Worm (Caenorhabditis elegans): ENCODE data around the gene D2023.3.

D2023.3 gene

DNA sequence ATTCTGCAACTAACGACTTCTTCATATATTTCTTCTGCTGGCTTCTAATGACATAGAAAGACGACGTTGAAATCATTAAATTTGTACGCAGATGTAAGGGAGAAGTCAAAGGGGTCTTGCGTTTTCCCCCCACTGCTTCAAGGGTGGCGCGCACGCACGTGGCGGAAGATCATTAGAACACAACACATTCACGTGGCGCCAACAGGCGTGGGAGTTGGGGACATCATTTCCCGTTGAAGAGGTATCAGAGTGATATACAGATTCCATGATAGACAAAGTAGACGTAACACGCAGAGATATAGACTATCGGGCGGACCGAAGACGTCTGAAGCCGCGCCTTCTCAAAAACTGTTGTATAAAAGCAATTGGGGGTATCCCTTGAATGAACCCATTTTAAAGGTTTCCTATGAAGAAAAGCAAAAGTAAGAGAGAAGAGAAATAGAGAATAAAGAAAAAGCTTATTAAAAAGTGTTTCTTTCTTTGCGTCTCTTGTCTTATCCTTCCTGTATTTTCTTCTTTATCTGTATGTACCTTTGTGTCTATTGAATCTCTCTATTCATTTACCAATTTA, 12.5 kb downstream of the D2023.3 start:
- TF ChIP-seq T26A8.4 (GFP tag; IDR thresholded peaks at IDR 0.05) (peak; percentile 59), mdl-1 (tag; optimal IDR thresholded peaks at IDR 0.05) (peak; percentile 88 to 92), nhr-28 (tag; optimal IDR thresholded peaks at IDR 0.05) (peak; percentile 32), mxl-3 (GFP tag; optimal IDR thresholded peaks at IDR 0.05) (peak; percentile 99), jun-1 (tag; optimal IDR thresholded peaks at IDR 0.05) (peak; percentile 49), lin-29 (GFP tag; IDR thresholded peaks at IDR 0.05) (peak; percentile 63; the same call in 1 of the 2 replicates), snpc-4 (tag; optimal IDR thresholded peaks at IDR 0.05) (no peak), nhr-111 (GFP tag; optimal IDR thresholded peaks at IDR 0.05) (no peak), nhr-102 (tag; optimal IDR thresholded peaks at IDR 0.05) (peak; percentile 84), egl-27 (tag; optimal IDR thresholded peaks at IDR 0.05) (no peak), tra-1 (GFP tag; IDR thresholded peaks at IDR 0.05) (peak; percentile 74), hlh-30 (tag; optimal IDR thresholded peaks at IDR 0.05; ENCODE audit: insufficient read depth) (peak; percentile 82), skn-1 (tag; optimal IDR thresholded peaks at IDR 0.05) (no peak), nhr-25 (tag; optimal IDR thresholded peaks at IDR 0.05; ENCODE audit: borderline replicate concordance, insufficient read depth) (peak; percentile 72), nhr-41 (GFP tag; IDR thresholded peaks at IDR 0.05) (peak; percentile 44; the same call in 1 of the 2 replicates), Y105C5A.15 (GFP tag; IDR thresholded peaks at IDR 0.05) (no peak), saeg-2 (GFP tag; IDR thresholded peaks at IDR 0.05) (0 out of 2 replicates have a peak, but pooled peaks have one; percentile 5), nhr-48 (tag; optimal IDR thresholded peaks at IDR 0.05) (peak; percentile 99), mep-1 (tag; optimal IDR thresholded peaks at IDR 0.05) (peak; percentile 49), nhr-10 (tag; optimal IDR thresholded peaks at IDR 0.05) (peak; percentile 28), unc-62 (GFP tag; optimal IDR thresholded peaks at IDR 0.05 in 1 of 2) (peak in 1 of 2 experiments; percentile 93), unc-62 (tag; optimal IDR thresholded peaks at IDR 0.05) (no peak), R02D3.7 (tag; optimal IDR thresholded peaks at IDR 0.05) (no peak), mxl-2 (GFP tag; conservative IDR thresholded peaks at IDR 0.05) (peak; percentile 94), hif-1 (tag; optimal IDR thresholded peaks at IDR 0.05) (no peak), gei-8 (GFP tag; optimal IDR thresholded peaks at IDR 0.05) (peak; percentile 11), dpl-1 (GFP tag; optimal IDR thresholded peaks at IDR 0.05) (peak; percentile 13), sdz-12 (GFP tag; optimal IDR thresholded peaks at IDR 0.05) (peak; percentile 31), spr-3 (GFP tag; optimal IDR thresholded peaks at IDR 0.05) (no peak), dmd-6 (GFP tag; IDR thresholded peaks at IDR 0.05) (peak; percentile 82), ctbp-1 (GFP tag; IDR thresholded peaks at IDR 0.05) (peak; percentile 74), hlh-11 (tag; optimal IDR thresholded peaks at IDR 0.05) (peak; percentile 94), ceh-82 (tag; optimal IDR thresholded peaks at IDR 0.05) (no peak), spr-1 (tag; optimal IDR thresholded peaks at IDR 0.05) (peak; percentile 84), rbr-2 (tag; optimal IDR thresholded peaks at IDR 0.05) (peak; percentile 30), egl-43 (GFP tag; IDR thresholded peaks at IDR 0.05) (no peak), F10B5.3 (tag; optimal IDR thresholded peaks at IDR 0.05) (no peak), lsy-2 (tag; optimal IDR thresholded peaks at IDR 0.05) (peak in 1 of 2 experiments; percentile 67), nhr-11 (tag; optimal IDR thresholded peaks at IDR 0.05) (peak; percentile 27), cey-2 (tag; optimal IDR thresholded peaks at IDR 0.05; ENCODE audit: borderline replicate concordance, insufficient read depth) (peak; percentile 96), duxl-1 (tag; optimal IDR thresholded peaks at IDR 0.05; ENCODE audit: poor library complexity) (peak; percentile 28), hmg-1.1 (GFP tag; IDR thresholded peaks at IDR 0.05) (0 out of 2 replicates have a peak, but pooled peaks have one; percentile 34), ceh-20 (GFP tag; IDR thresholded peaks at IDR 0.05) (peak; percentile 65; the same call in 1 of the 2 replicates), lin-38 (GFP tag; IDR thresholded peaks at IDR 0.05) (peak; percentile 37; the same call in 1 of the 2 replicates)

All from whole organism, L4 larva.